Fruit fly (Drosophila melanogaster): ENCODE data around the gene CG4617.

CG4617 gene

dm6 chrX:7109793-7110606 lies 5.7 kb upstream of the CG4617 start, which contains the start of gene fz4 (continued):
- TF ChIP-seq CG31388 (GFP tag; optimal IDR thresholded peaks at IDR 0.05) (no peak), pum (GFP tag; optimal IDR thresholded peaks at IDR 0.05) (no peak), Dek (tag; optimal IDR thresholded peaks at IDR 0.05) (no peak), wor (GFP tag; IDR thresholded peaks at IDR 0.05) (no peak), CG11695 (GFP tag; IDR thresholded peaks at IDR 0.05) (no peak), TFAM (GFP tag; optimal IDR thresholded peaks at IDR 0.05) (no peak), ara (GFP tag; IDR thresholded peaks at IDR 0.05) (no peak), CG10959 (GFP tag; IDR thresholded peaks at IDR 0.05) (no peak), ewg (GFP tag; optimal IDR thresholded peaks at IDR 0.05) (no peak), YL-1 (GFP tag; optimal IDR thresholded peaks at IDR 0.05) (peak; percentile 76), CG2120 (GFP tag; optimal IDR thresholded peaks at IDR 0.05) (peak; percentile 5), bigmax (GFP tag; optimal IDR thresholded peaks at IDR 0.05) (no peak), CG15269 (tag; optimal IDR thresholded peaks at IDR 0.05) (no peak), Atf6 (GFP tag; IDR thresholded peaks at IDR 0.05) (no peak), vvl (GFP tag; IDR thresholded peaks at IDR 0.05) (0 out of 2 replicates have a peak, but pooled peaks have one; percentile 11), Aef1 (GFP tag; IDR thresholded peaks at IDR 0.05) (peak; percentile 60), CG9876 (GFP tag; optimal IDR thresholded peaks at IDR 0.05) (no peak), CG18619 (GFP tag; optimal IDR thresholded peaks at IDR 0.05) (no peak), Rx (GFP tag; IDR thresholded peaks at IDR 0.05) (no peak), trh (GFP tag; optimal IDR thresholded peaks at IDR 0.05) (no peak), nerfin-1 (tag; optimal IDR thresholded peaks at IDR 0.05) (no peak), Dref (GFP tag; IDR thresholded peaks at IDR 0.05) (peak; percentile 88), dmrt99B (tag; optimal IDR thresholded peaks at IDR 0.05) (no peak), Kr (GFP tag; optimal IDR thresholded peaks at IDR 0.05) (peak; percentile 13), CG11456 (GFP tag; IDR thresholded peaks at IDR 0.05) (no peak; the same call in 2 of the 3 replicates), mirr (GFP tag; optimal IDR thresholded peaks at IDR 0.05) (peak; percentile 17), Adf1 (GFP tag; IDR thresholded peaks at IDR 0.05) (peak; percentile 61; the same call in 1 of the 2 replicates), CG6175 (GFP tag; IDR thresholded peaks at IDR 0.05) (no peak), ci (GFP tag; IDR thresholded peaks at IDR 0.05) (peak; percentile 61; the same call in 1 of the 3 replicates), org-1 (GFP tag; optimal IDR thresholded peaks at IDR 0.05) (no peak), CG4707 (GFP tag; optimal IDR thresholded peaks at IDR 0.05) (no peak), CG14050 (GFP tag; IDR thresholded peaks at IDR 0.05) (no peak), CG18599 (GFP tag; optimal IDR thresholded peaks at IDR 0.05) (no peak), CG12219 (GFP tag; optimal IDR thresholded peaks at IDR 0.05) (no peak), ems (GFP tag; optimal IDR thresholded peaks at IDR 0.05) (no peak), CG4328 (GFP tag; optimal IDR thresholded peaks at IDR 0.05) (no peak), CG6683 (GFP tag; optimal IDR thresholded peaks at IDR 0.05) (no peak), CG12236 (GFP tag; optimal IDR thresholded peaks at IDR 0.05) (no peak), pan (optimal IDR thresholded peaks at IDR 0.05) (no peak), pan (GFP tag; optimal IDR thresholded peaks at IDR 0.05 in 1 of 2, IDR thresholded peaks at IDR 0.05 in 1 of 2) (no peak), trem (tag; optimal IDR thresholded peaks at IDR 0.05) (peak; percentile 44), CG18764 (GFP tag; optimal IDR thresholded peaks at IDR 0.05) (no peak), NK7.1 (GFP tag; optimal IDR thresholded peaks at IDR 0.05) (no peak), Fer3 (tag; optimal IDR thresholded peaks at IDR 0.05) (no peak), CG12942 (GFP tag; optimal IDR thresholded peaks at IDR 0.05) (no peak), dmrt11E (tag; optimal IDR thresholded peaks at IDR 0.05) (no peak), CG10147 (GFP tag; optimal IDR thresholded peaks at IDR 0.05) (peak; percentile 18), CrebB (tag; optimal IDR thresholded peaks at IDR 0.05) (no peak), CG3995 (GFP tag; optimal IDR thresholded peaks at IDR 0.05) (no peak), Oaz (GFP tag; IDR thresholded peaks at IDR 0.05) (no peak), Ets97D (GFP tag; optimal IDR thresholded peaks at IDR 0.05) (peak; percentile 73)

Measured in whole organism, embryonic.